Fruit fly (Drosophila melanogaster) whole organism, embryonic: ENCODE results near the gene kibra.

Experiments
- Antp ChIP-seq: fragments of 200-800 bp; sonication (Bioruptor generic); optimal IDR thresholded peaks from 3 replicates; lab custom pipeline; 2016; ENCODE audit warnings: missing biosample characterization, missing genetic modification characterization
- Atf-2 ChIP-seq: fragments of 200-800 bp; sonication (Bioruptor generic); optimal IDR thresholded peaks from 2 replicates; lab custom pipeline; 2016; ENCODE audit warnings: missing biosample characterization, missing genetic modification characterization
- B-H1 ChIP-seq: fragments of 200-800 bp; sonication (Bioruptor generic); IDR thresholded peaks from 3 replicates; pipeline ENCODE4 v1.3.6; 2022; ENCODE audit warnings: missing biosample characterization, missing genetic modification characterization
- CG10431 ChIP-seq: fragments of 200-800 bp; sonication (Bioruptor generic); optimal IDR thresholded peaks from 3 replicates; lab custom pipeline; 2018; ENCODE audit warnings: missing biosample characterization, mild to moderate bottlenecking, missing genetic modification characterization
- CG10654 ChIP-seq: fragments of 200-800 bp; sonication (Bioruptor generic); optimal IDR thresholded peaks from 2 replicates; lab custom pipeline; 2016; ENCODE audit warnings: missing biosample characterization, missing genetic modification characterization
- CG1529 ChIP-seq: fragments of 200-800 bp; sonication (Bioruptor generic); optimal IDR thresholded peaks from 3 replicates; lab custom pipeline; 2018; ENCODE audit warnings: missing biosample characterization, missing genetic modification characterization
- CG15601 ChIP-seq: fragments of 200-800 bp; sonication (Bioruptor generic); optimal IDR thresholded peaks from 3 replicates; lab custom pipeline; 2019; ENCODE audit warnings: missing biosample characterization, mild to moderate bottlenecking, missing genetic modification characterization, moderate library complexity
- CG17385 ChIP-seq: fragments of 200-800 bp; sonication (Bioruptor generic); optimal IDR thresholded peaks from 3 replicates; lab custom pipeline; 2018; ENCODE audit warnings: missing biosample characterization, mild to moderate bottlenecking, missing genetic modification characterization
- CG17568 ChIP-seq: fragments of 200-800 bp; sonication (Bioruptor generic); optimal IDR thresholded peaks from 2 replicates; lab custom pipeline; 2018; ENCODE audit warnings: missing biosample characterization, mild to moderate bottlenecking, missing genetic modification characterization, moderate library complexity
- CG18476 ChIP-seq: fragments of 200-800 bp; sonication (Bioruptor generic); optimal IDR thresholded peaks from 2 replicates; lab custom pipeline; 2016; ENCODE audit warnings: missing biosample characterization, mild to moderate bottlenecking, missing genetic modification characterization
- CG2120 ChIP-seq: fragments of 200-800 bp; sonication (Bioruptor generic); optimal IDR thresholded peaks from 3 replicates; lab custom pipeline; 2016; ENCODE audit warnings: missing biosample characterization, missing genetic modification characterization
- CG30403 ChIP-seq: fragments of 200-800 bp; sonication (Bioruptor generic); optimal IDR thresholded peaks from 3 replicates; lab custom pipeline; 2016; ENCODE audit warnings: missing biosample characterization, missing genetic modification characterization
- CG31365 ChIP-seq: fragments of 200-800 bp; sonication (Bioruptor generic); optimal IDR thresholded peaks from 2 replicates; lab custom pipeline; 2018; ENCODE audit warnings: missing biosample characterization, mild to moderate bottlenecking, missing genetic modification characterization
- CG3995 ChIP-seq: fragments of 200-800 bp; sonication (Bioruptor generic); optimal IDR thresholded peaks from 3 replicates; lab custom pipeline; 2016; ENCODE audit warnings: missing biosample characterization, missing genetic modification characterization
- CG4360 ChIP-seq: fragments of 200-800 bp; sonication (Bioruptor generic); IDR thresholded peaks from 2 replicates; pipeline ENCODE4 v1.3.6; 2022; ENCODE audit warnings: missing biosample characterization, missing genetic modification characterization
- CG4730 ChIP-seq: fragments of 200-800 bp; sonication (Bioruptor generic); IDR thresholded peaks from 2 replicates; pipeline ENCODE4 v1.3.6; 2022; ENCODE audit warnings: missing biosample characterization, missing genetic modification characterization
- CG7357 ChIP-seq: fragments of 200-800 bp; sonication (Bioruptor generic); IDR thresholded peaks from 3 replicates; pipeline ENCODE4 v1.3.6; 2022; ENCODE audit warnings: missing biosample characterization, missing genetic modification characterization
- CG7987 ChIP-seq: fragments of 200-800 bp; sonication (Bioruptor generic); optimal IDR thresholded peaks from 2 replicates; lab custom pipeline; 2018; ENCODE audit warnings: missing biosample characterization, mild to moderate bottlenecking, missing genetic modification characterization, moderate library complexity
- CoRest ChIP-seq: fragments of 200-800 bp; sonication (Bioruptor generic); optimal IDR thresholded peaks from 3 replicates; lab custom pipeline; 2018; ENCODE audit warnings: missing biosample characterization, mild to moderate bottlenecking, missing genetic modification characterization, moderate library complexity
- D19A ChIP-seq: fragments of 200-800 bp; optimal IDR thresholded peaks from 3 replicates; lab custom pipeline; 2019; ENCODE audit warnings: missing biosample characterization, mild to moderate bottlenecking, missing genetic modification characterization, moderate library complexity
- D19B ChIP-seq: fragments of 200-800 bp; sonication (Bioruptor generic); optimal IDR thresholded peaks from 2 replicates; lab custom pipeline; 2017; ENCODE audit warnings: missing biosample characterization, mild to moderate bottlenecking, missing genetic modification characterization
- Dbx ChIP-seq: fragments of 200-800 bp; sonication (Bioruptor generic); IDR thresholded peaks from 3 replicates; pipeline ENCODE4 v1.3.6; 2022; ENCODE audit warnings: missing biosample characterization, missing genetic modification characterization
- Dp ChIP-seq: fragments of 200-800 bp; sonication (Bioruptor generic); optimal IDR thresholded peaks from 2 replicates; lab custom pipeline; 2018; ENCODE audit warnings: missing biosample characterization, mild to moderate bottlenecking, missing genetic modification characterization, moderate library complexity
- E2f2 ChIP-seq: fragments of 200-800 bp; sonication (Bioruptor generic); IDR thresholded peaks from 2 replicates; pipeline ENCODE4 v1.3.6; 2022; ENCODE audit warnings: missing biosample characterization, missing genetic modification characterization
- Ets97D ChIP-seq: fragments of 200-800 bp; sonication (Bioruptor generic); optimal IDR thresholded peaks from 3 replicates; lab custom pipeline; 2016; ENCODE audit warnings: missing biosample characterization, missing genetic modification characterization
- Fer1 ChIP-seq: fragments of 200-800 bp; sonication (Bioruptor generic); optimal IDR thresholded peaks from 2 replicates; lab custom pipeline; 2017; ENCODE audit warnings: missing biosample characterization, mild to moderate bottlenecking, missing genetic modification characterization
- HLH54F ChIP-seq: fragments of 200-800 bp; sonication (Bioruptor generic); optimal IDR thresholded peaks from 3 replicates; lab custom pipeline; 2016; ENCODE audit warnings: missing biosample characterization, missing genetic modification characterization
- Hmx ChIP-seq: fragments of 200-800 bp; sonication (Bioruptor generic); optimal IDR thresholded peaks from 2 replicates; lab custom pipeline; 2016; ENCODE audit warnings: missing biosample characterization, missing genetic modification characterization
- MBD-R2 ChIP-seq: fragments of 200-800 bp; sonication (Bioruptor generic); IDR thresholded peaks from 2 replicates; pipeline ENCODE4 v1.3.6; 2022; ENCODE audit warnings: missing biosample characterization, missing genetic modification characterization
- Neu2 ChIP-seq: fragments of 200-800 bp; sonication (Bioruptor generic); optimal IDR thresholded peaks from 3 replicates; lab custom pipeline; 2016; ENCODE audit warnings: missing biosample characterization, missing genetic modification characterization, borderline replicate concordance
- Ravus ChIP-seq: fragments of 200-800 bp; sonication (Bioruptor generic); IDR thresholded peaks from 2 replicates; pipeline ENCODE4 v1.3.6; 2022; ENCODE audit warnings: missing biosample characterization, missing genetic modification characterization
- Rx ChIP-seq: fragments of 200-800 bp; sonication (Bioruptor generic); IDR thresholded peaks from 2 replicates; pipeline ENCODE4 v1.3.6; 2022; ENCODE audit warnings: missing biosample characterization, missing genetic modification characterization
- Sry-δ ChIP-seq: fragments of 200-800 bp; sonication (Bioruptor generic); optimal IDR thresholded peaks from 2 replicates; lab custom pipeline; 2016; ENCODE audit warnings: missing biosample characterization, missing genetic modification characterization
- ap ChIP-seq: fragments of 200-800 bp; sonication (Bioruptor generic); IDR thresholded peaks from 2 replicates; pipeline ENCODE4 v1.3.6; 2022; ENCODE audit warnings: missing biosample characterization, missing genetic modification characterization
- btn ChIP-seq: fragments of 200-800 bp; sonication (Bioruptor generic); optimal IDR thresholded peaks from 2 replicates; lab custom pipeline; 2016; ENCODE audit warnings: missing biosample characterization, missing genetic modification characterization
- da ChIP-seq: fragments of 200-800 bp; sonication (Bioruptor generic); optimal IDR thresholded peaks from 2 replicates; lab custom pipeline; 2016; ENCODE audit warnings: missing biosample characterization, missing genetic modification characterization
- disco-r ChIP-seq: fragments of 200-800 bp; sonication (Bioruptor generic); optimal IDR thresholded peaks from 2 replicates; lab custom pipeline; 2016; ENCODE audit warnings: missing biosample characterization, missing genetic modification characterization
- gce ChIP-seq: fragments of 200-800 bp; sonication (Bioruptor generic); IDR thresholded peaks from 3 replicates; pipeline ENCODE4 v1.3.6; 2022; ENCODE audit warnings: missing biosample characterization, missing genetic modification characterization
- gsb ChIP-seq: fragments of 200-800 bp; sonication (Bioruptor generic); IDR thresholded peaks from 2 replicates; pipeline ENCODE4 v1.3.6; 2022; ENCODE audit warnings: missing biosample characterization, missing genetic modification characterization
- ken ChIP-seq: fragments of 200-800 bp; sonication (Bioruptor generic); IDR thresholded peaks from 3 replicates; pipeline ENCODE4 v1.3.6; 2022; ENCODE audit warnings: missing biosample characterization, missing genetic modification characterization
- klu ChIP-seq: fragments of 200-800 bp; sonication (Bioruptor generic); IDR thresholded peaks from 2 replicates; pipeline ENCODE4 v1.3.6; 2022; ENCODE audit warnings: missing biosample characterization, missing genetic modification characterization
- kni ChIP-seq: fragments of 200-800 bp; sonication (Bioruptor generic); optimal IDR thresholded peaks from 3 replicates; lab custom pipeline; 2017; ENCODE audit warnings: mild to moderate bottlenecking, missing biosample characterization, missing genetic modification reagents, missing genetic modification characterization
- knrl ChIP-seq: fragments of 200-800 bp; sonication (Bioruptor generic); IDR thresholded peaks from 3 replicates; pipeline ENCODE4 v1.3.6; 2022; ENCODE audit warnings: missing biosample characterization, missing genetic modification characterization; ENCODE audit not compliant: partially characterized antibody
- lmd ChIP-seq: fragments of 200-800 bp; sonication (Bioruptor generic); IDR thresholded peaks from 2 replicates; pipeline ENCODE4 v1.3.6; 2022; ENCODE audit warnings: missing biosample characterization, missing genetic modification characterization
- luna ChIP-seq: fragments of 200-800 bp; sonication (Bioruptor generic); optimal IDR thresholded peaks from 2 replicates; lab custom pipeline; 2016; ENCODE audit warnings: missing biosample characterization, missing genetic modification characterization
- pfk ChIP-seq: fragments of 200-800 bp; sonication (Bioruptor generic); optimal IDR thresholded peaks from 2 replicates; lab custom pipeline; 2018; ENCODE audit warnings: missing biosample characterization, mild to moderate bottlenecking, missing genetic modification characterization, moderate library complexity
- slbo ChIP-seq: fragments of 200-800 bp; sonication (Bioruptor generic); IDR thresholded peaks from 2 replicates; pipeline ENCODE4 v1.3.6; 2022; ENCODE audit warnings: missing biosample characterization, missing genetic modification characterization
- tll ChIP-seq, 2 experiments: fragments of 200-800 bp in 1 of 2; fragments of >200 bp in 1 of 2; sonication (Bioruptor generic) in 1 of 2; optimal IDR thresholded peaks; 2 replicates each; lab custom pipeline; 2017 to 2019; ENCODE audit warnings: missing biosample characterization in 2 of 2, missing genetic modification characterization in 2 of 2, mild to moderate bottlenecking in 1 of 2, moderate library complexity in 1 of 2
- wdn ChIP-seq: fragments of 200-800 bp; sonication (Bioruptor generic); IDR thresholded peaks from 2 replicates; pipeline ENCODE4 v1.3.6; 2022; ENCODE audit warnings: missing biosample characterization, missing genetic modification characterization
- zen2 ChIP-seq: fragments of 200-800 bp; sonication (Bioruptor generic); IDR thresholded peaks from 3 replicates; pipeline ENCODE4 v1.3.6; 2022; ENCODE audit warnings: missing biosample characterization, missing genetic modification characterization; ENCODE audit not compliant: partially characterized antibody

The kibra gene

DNA sequence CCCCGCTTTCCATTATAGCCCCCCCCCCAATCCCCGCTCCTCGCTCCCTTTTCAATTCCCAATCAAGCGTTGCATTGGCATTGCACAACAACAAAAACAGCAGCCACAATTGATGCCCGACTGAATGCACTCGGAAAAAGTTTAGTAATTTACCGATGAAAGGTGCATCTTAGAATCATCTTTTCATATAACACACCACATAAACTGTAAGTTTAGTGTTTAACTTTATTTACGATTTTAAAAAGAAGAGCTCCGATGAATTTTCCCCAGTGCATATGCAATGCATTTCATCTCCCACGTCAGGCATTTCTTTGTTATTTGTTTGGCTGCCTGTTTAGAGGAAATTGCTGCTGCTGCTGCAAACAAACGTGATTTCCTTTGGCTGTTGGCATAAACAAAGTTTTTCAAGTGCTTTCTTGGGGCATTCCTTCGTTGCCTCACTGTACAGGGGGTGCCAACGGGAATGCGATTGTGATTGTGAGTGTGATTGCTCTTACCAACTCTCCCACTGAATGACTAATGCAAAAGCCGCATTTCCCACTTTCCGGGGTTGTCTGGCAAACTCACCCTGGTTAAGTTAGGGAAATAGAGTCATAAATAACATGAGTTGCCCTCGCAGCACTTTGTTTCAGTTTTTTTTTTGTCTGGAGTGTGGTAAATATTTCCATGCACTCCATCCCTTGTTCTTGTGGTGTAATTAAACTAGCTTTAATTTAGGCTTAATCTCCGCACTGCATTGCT is 31.7 kb downstream of the kibra start (continued):
- TF ChIP-seq CG10431 (GFP tag; lab: Kevin White, UChicago) (peak; percentile 22), CG1529 (GFP tag; lab: Kevin White, UChicago) (peak; percentile 67), ap (GFP tag; lab: Robert Waterston, UW) (peak; percentile 30; the same call in 1 of the 2 replicates), D19B (no peak), CG2120 (GFP tag; lab: Kevin White, UChicago) (no peak), D19A (peak; percentile 78), Ets97D (GFP tag; lab: Kevin White, UChicago) (no peak), wdn (GFP tag; lab: Robert Waterston, UW) (no peak), CG30403 (peak; percentile 70), Neu2 (GFP tag; lab: Kevin White, UChicago) (no peak), CG17568 (peak; percentile 32), MBD-R2 (no peak), CG18476 (GFP tag; lab: Kevin White, UChicago) (peak; percentile 29), Hmx (GFP tag; lab: Kevin White, UChicago) (no peak), gsb (no peak), tll (GFP tag; optimal IDR thresholded peaks at IDR 0.05; lab: Kevin White, UChicago) (no peak), CG31365 (tag; lab: Kevin White, UChicago) (no peak), HLH54F (no peak), CG4730 (GFP tag; lab: Robert Waterston, UW) (peak; percentile 31; the same call in 1 of the 2 replicates), CG3995 (GFP tag; lab: Kevin White, UChicago) (no peak), luna (GFP tag; lab: Kevin White, UChicago) (no peak), B-H1 (peak; percentile 27; the same call in 1 of the 3 replicates), slbo (GFP tag; lab: Robert Waterston, UW) (no peak; the same call in 1 of the 2 replicates), Fer1 (GFP tag; lab: Kevin White, UChicago) (no peak), Dbx (GFP tag; lab: Robert Waterston, UW) (no peak), Ravus (peak; percentile 19; the same call in 1 of the 2 replicates), Rx (peak; percentile 57; the same call in 1 of the 2 replicates), disco-r (peak; percentile 35), E2f2 (GFP tag; lab: Robert Waterston, UW) (peak; percentile 36; the same call in 1 of the 2 replicates), CoRest (peak; percentile 32), klu (GFP tag; lab: Robert Waterston, UW) (no peak), CG10654 (GFP tag; lab: Kevin White, UChicago) (peak; percentile 69), kni (GFP tag; lab: Kevin White, UChicago) (peak; percentile 43), btn (GFP tag; lab: Kevin White, UChicago) (peak; percentile 61), Antp (GFP tag; lab: Kevin White, UChicago) (peak; percentile 69), CG7987 (peak; percentile 5), CG15601 (tag; lab: Kevin White, UChicago) (peak; percentile 83), CG17385 (GFP tag; lab: Kevin White, UChicago) (peak; percentile 60), ken (peak; percentile 78), Sry-δ (GFP tag; lab: Kevin White, UChicago) (peak; percentile 13), gce (GFP tag; lab: Robert Waterston, UW) (peak; percentile 64; the same call in 2 of the 3 replicates), CG4360 (GFP tag; lab: Robert Waterston, UW) (peak; percentile 69), Atf-2 (GFP tag; lab: Kevin White, UChicago) (peak; percentile 60), knrl (GFP tag; lab: Robert Waterston, UW) (no peak; the same call in 2 of the 3 replicates), zen2 (no peak), Dp (GFP tag; lab: Kevin White, UChicago) (no peak), pfk (GFP tag; lab: Kevin White, UChicago) (no peak), lmd (GFP tag; lab: Robert Waterston, UW) (peak; percentile 61; the same call in 1 of the 2 replicates), CG7357 (GFP tag; lab: Robert Waterston, UW) (peak; percentile 58; the same call in 1 of the 3 replicates), da (no peak)
